Worm (Caenorhabditis elegans) whole organism, midembryonic: ENCODE measurements around the gene imp-3.

Experiments
- T22C8.4 ChIP-seq: fragments of 200-800 bp; sonication (Bioruptor generic); IDR thresholded peaks from 2 replicates; pipeline ENCODE4 v1.3.6; 2022; ENCODE audit warnings: missing genetic modification characterization, missing compliant biosample characterization
- cog-1 ChIP-seq: sonication (generic microtip); optimal IDR thresholded peaks from 2 replicates; lab custom pipeline; 2016; ENCODE audit warnings: missing genetic modification characterization, missing compliant biosample characterization
- flt-1 ChIP-seq: fragments of 200-800 bp; sonication (Bioruptor generic); IDR thresholded peaks from 2 replicates; pipeline ENCODE4 v1.3.6; 2022; ENCODE audit warnings: missing genetic modification characterization, missing compliant biosample characterization
- med-1 ChIP-seq: sonication (generic microtip); optimal IDR thresholded peaks from 2 replicates; lab custom pipeline; 2017; ENCODE audit warnings: missing genetic modification characterization, mild to moderate bottlenecking, missing compliant biosample characterization, antibody characterized with exemption, missing genetic modification reagents; ENCODE audit not compliant: insufficient read depth
- ztf-23 ChIP-seq: fragments of 200-800 bp; sonication (Bioruptor generic); IDR thresholded peaks from 2 replicates; pipeline ENCODE4 v1.3.6; 2022; ENCODE audit warnings: missing genetic modification reagents, missing genetic modification characterization, missing compliant biosample characterization
- ztf-29 ChIP-seq: fragments of 200-800 bp; sonication (Bioruptor generic); IDR thresholded peaks from 2 replicates; pipeline ENCODE4 v1.3.6; 2022; ENCODE audit warnings: missing genetic modification reagents, missing genetic modification characterization, missing compliant biosample characterization

ce11 chrIV:7760117-7760516 lies 29.3 kb downstream of the imp-3 start, which contains the start of gene del-7:
- TF ChIP-seq flt-1 (GFP tag; lab: Robert Waterston, UW) (no peak), cog-1 (no peak), med-1 (GFP tag; lab: Kevin White, UChicago) (no peak), ztf-29 (no peak), ztf-23 (no peak), T22C8.4 (GFP tag; lab: Robert Waterston, UW) (no peak)
